Worm (Caenorhabditis elegans) whole organism, L2 larva: ENCODE data around the gene Y11D7A.5.

Source experiments
- ceh-16 ChIP-seq: fragments of 150-350 bp; optimal IDR thresholded peaks from 2 replicates; lab custom pipeline; 2014; ENCODE audit warnings: missing biosample characterization, missing genetic modification characterization
- lin-13 ChIP-seq: fragments of 150-350 bp; optimal IDR thresholded peaks from 2 replicates; lab custom pipeline; 2014; ENCODE audit warnings: missing biosample characterization, missing genetic modification reagents, missing genetic modification characterization
- nhr-12 ChIP-seq: fragments of 150-350 bp; optimal IDR thresholded peaks from 2 replicates; lab custom pipeline; 2014; ENCODE audit warnings: missing biosample characterization, missing genetic modification characterization
- snpc-4 ChIP-seq: fragments of 150-350 bp; optimal IDR thresholded peaks from 2 replicates; lab custom pipeline; 2014; ENCODE audit warnings: missing biosample characterization, missing genetic modification characterization

- TF ChIP-seq snpc-4 (tag; lab: Kevin White, UChicago) (no peak), ceh-16 (no peak), nhr-12 (tag; lab: Kevin White, UChicago) (no peak), lin-13 (GFP tag; lab: Kevin White, UChicago) (no peak)
Measured at ce11 chrIV:9199148-9199938, 46.0 kb downstream of the Y11D7A.5 start.
